Worm (Caenorhabditis elegans) whole organism, late embryonic: ENCODE measurements around the gene T16A1.2.

ENCODE experiments used
- ceh-9 ChIP-seq: sonication (generic microtip); optimal IDR thresholded peaks from 2 replicates; lab custom pipeline; 2016; ENCODE audit warnings: mild to moderate bottlenecking, missing genetic modification characterization, inconsistent platforms, missing compliant biosample characterization
- che-1 ChIP-seq: sonication (generic microtip); optimal IDR thresholded peaks from 2 replicates; lab custom pipeline; 2016; ENCODE audit warnings: mild to moderate bottlenecking, missing genetic modification characterization, missing compliant biosample characterization
- ets-4 ChIP-seq: sonication (generic microtip); optimal IDR thresholded peaks from 2 replicates; lab custom pipeline; 2016; ENCODE audit warnings: missing genetic modification characterization, missing compliant biosample characterization
- mec-3 ChIP-seq: sonication (generic microtip); optimal IDR thresholded peaks from 2 replicates; lab custom pipeline; 2016; ENCODE audit warnings: borderline replicate concordance, missing genetic modification characterization, missing compliant biosample characterization
- nhr-232 ChIP-seq: sonication (generic microtip); optimal IDR thresholded peaks from 2 replicates; lab custom pipeline; 2016; ENCODE audit warnings: missing genetic modification characterization, missing compliant biosample characterization
- pat-9 ChIP-seq: fragments of 200-800 bp; sonication (Bioruptor generic); optimal IDR thresholded peaks from 2 replicates; lab custom pipeline; 2018; ENCODE audit warnings: mild to moderate bottlenecking, missing genetic modification characterization, moderate library complexity, missing compliant biosample characterization
- tbx-7 ChIP-seq: sonication (generic microtip); optimal IDR thresholded peaks from 2 replicates; lab custom pipeline; 2016; ENCODE audit warnings: missing genotype, missing genetic modification characterization, missing compliant biosample characterization
- unc-55 ChIP-seq: sonication (generic microtip); optimal IDR thresholded peaks from 2 replicates; lab custom pipeline; 2017; ENCODE audit warnings: missing biosample characterization, missing genetic modification reagents, missing genetic modification characterization

Gene T16A1.2

ce11 chrII:2146900-2147375 lies 51.5 kb downstream of the T16A1.2 start, which contains the start of gene C40A11.2:
Gene C40A11.2, plus strand, starts transcription at chrII:2146950.
- no peak for TF ChIP-seq nhr-232
- no peak for TF ChIP-seq ceh-9 (tag; lab: Kevin White, UChicago)
- TF ChIP-seq che-1 = no peak
- no peak for TF ChIP-seq ets-4
- no peak for TF ChIP-seq mec-3
- TF ChIP-seq unc-55 (GFP tag; lab: Kevin White, UChicago) = no peak
- TF ChIP-seq pat-9 (tag; lab: Kevin White, UChicago) = no peak
- TF ChIP-seq tbx-7 (tag; lab: Kevin White, UChicago) = no peak
